Worm (Caenorhabditis elegans) whole organism, L2 larva: ENCODE data around the gene ZK616.3.

Source experiments
- lsy-2 ChIP-seq, 2 experiments: fragments of 150-350 bp in 1 of 2; sonication (generic microtip) in 1 of 2; optimal IDR thresholded peaks; 2 replicates each; lab custom pipeline; 2014 to 2017; ENCODE audit warnings: missing biosample characterization in 2 of 2, missing genetic modification characterization in 2 of 2
- nhr-12 ChIP-seq: fragments of 150-350 bp; optimal IDR thresholded peaks from 2 replicates; lab custom pipeline; 2014; ENCODE audit warnings: missing biosample characterization, missing genetic modification characterization
- nhr-21 ChIP-seq: fragments of 150-350 bp; optimal IDR thresholded peaks from 2 replicates; lab custom pipeline; 2014; ENCODE audit warnings: missing biosample characterization, missing genetic modification characterization
- zag-1 ChIP-seq: fragments of 150-350 bp; optimal IDR thresholded peaks from 2 replicates; lab custom pipeline; 2014; ENCODE audit warnings: missing biosample characterization, missing genetic modification characterization
- ztf-11 ChIP-seq: sonication (generic microtip); optimal IDR thresholded peaks from 2 replicates; lab custom pipeline; 2017; ENCODE audit warnings: missing biosample characterization, missing genetic modification characterization

ce11 chrIV:5364135-5364609 lies 32.7 kb upstream of the ZK616.3 start, which contains the start of the genes hda-6 and F41H10.4:
- peak; percentile 70 to 91 for TF ChIP-seq lsy-2 (tag; optimal IDR thresholded peaks at IDR 0.05; lab: Kevin White, UChicago)
- no peak for TF ChIP-seq ztf-11 (tag; lab: Kevin White, UChicago)
- no peak for TF ChIP-seq zag-1 (tag; lab: Kevin White, UChicago)
- peak; percentile 55 for TF ChIP-seq nhr-21
- TF ChIP-seq nhr-12 (tag; lab: Kevin White, UChicago) = no peak
